Worm (Caenorhabditis elegans): ENCODE data around the gene T12A7.2.

- TF ChIP-seq T22C8.4 (GFP tag; IDR thresholded peaks at IDR 0.05) (no peak), ztf-29 (GFP tag; IDR thresholded peaks at IDR 0.05) (no peak), flt-1 (GFP tag; IDR thresholded peaks at IDR 0.05) (no peak), med-1 (GFP tag; optimal IDR thresholded peaks at IDR 0.05; ENCODE audit: insufficient read depth) (no peak), klf-2 (GFP tag; conservative IDR thresholded peaks at IDR 0.05) (no peak), cog-1 (tag; optimal IDR thresholded peaks at IDR 0.05) (no peak), ref-1 (GFP tag; conservative IDR thresholded peaks at IDR 0.05) (no peak)
Measured at ce11 chrIV:11713289-11713688, 47.6 kb downstream of the T12A7.2 start.

All from whole organism, midembryonic.